Worm (Caenorhabditis elegans): ENCODE data around the gene nkat-3.

- no peak for TF ChIP-seq ceh-9 (tag; optimal IDR thresholded peaks at IDR 0.05)
- no peak for TF ChIP-seq ama-1 (optimal IDR thresholded peaks at IDR 0.05)
- TF ChIP-seq ztf-11 (tag; optimal IDR thresholded peaks at IDR 0.05): no peak
- no peak for TF ChIP-seq unc-62 (GFP tag; optimal IDR thresholded peaks at IDR 0.05)
- no peak for TF ChIP-seq aly-2 (tag; optimal IDR thresholded peaks at IDR 0.05)
- TF ChIP-seq ceh-82 (tag; optimal IDR thresholded peaks at IDR 0.05): no peak
- TF ChIP-seq fos-1 (tag; optimal IDR thresholded peaks at IDR 0.05): no peak
- TF ChIP-seq nhr-12 (tag; optimal IDR thresholded peaks at IDR 0.05): no peak
- no peak for TF ChIP-seq elt-3 (tag; optimal IDR thresholded peaks at IDR 0.05)
- no peak for TF ChIP-seq fkh-10 (GFP tag; optimal IDR thresholded peaks at IDR 0.05)
- no peak for TF ChIP-seq pqm-1 (tag; optimal IDR thresholded peaks at IDR 0.05)
Observed at ce11 chrX:15477309-15477708, 35.8 kb downstream of the nkat-3 start, which contains the start of gene exc-1.
